Worm (Caenorhabditis elegans) whole organism, L4 larva: ENCODE measurements around the gene cyp-37B1.

Source experiments
- F44E2.7 ChIP-seq: fragments of 200-800 bp; sonication (Bioruptor generic); IDR thresholded peaks from 2 replicates; pipeline ENCODE4 v2.1.2; 2022; ENCODE audit warnings: missing genetic modification characterization, missing compliant biosample characterization
- F49E8.2 ChIP-seq: sonication (generic microtip); optimal IDR thresholded peaks from 2 replicates; lab custom pipeline; 2016; ENCODE audit warnings: missing compliant biosample characterization, mild to moderate bottlenecking, missing genetic modification characterization, borderline replicate concordance
- R02D3.7 ChIP-seq: fragments of 150-350 bp; sonication (generic microtip); optimal IDR thresholded peaks from 3 replicates; lab custom pipeline; 2014; ENCODE audit warnings: missing biosample characterization, missing genetic modification characterization
- T20F7.1 ChIP-seq: fragments of 200-800 bp; sonication (Bioruptor generic); optimal IDR thresholded peaks from 2 replicates; lab custom pipeline; 2018; ENCODE audit warnings: mild to moderate bottlenecking, missing genetic modification characterization, missing compliant biosample characterization
- Y48G9A.11 ChIP-seq: fragments of 200-800 bp; sonication (Bioruptor generic); IDR thresholded peaks from 2 replicates; pipeline ENCODE4 v1.3.6; 2022; ENCODE audit warnings: missing genetic modification reagents, missing genetic modification characterization, missing compliant biosample characterization
- Y75B8A.6 ChIP-seq: fragments of 200-800 bp; sonication (Bioruptor generic); IDR thresholded peaks from 2 replicates; pipeline ENCODE4 v1.3.6; 2022; ENCODE audit warnings: missing genetic modification reagents, missing genetic modification characterization, missing compliant biosample characterization
- ceh-32 ChIP-seq: sonication (generic microtip); optimal IDR thresholded peaks from 2 replicates; lab custom pipeline; 2016; ENCODE audit warnings: mild to moderate bottlenecking, missing genetic modification characterization, missing compliant biosample characterization; ENCODE audit not compliant: poor library complexity
- ceh-44 ChIP-seq: fragments of 200-800 bp; sonication (Bioruptor generic); IDR thresholded peaks from 2 replicates; pipeline ENCODE4 v1.3.6; 2022; ENCODE audit warnings: missing genetic modification reagents, missing genetic modification characterization, missing compliant biosample characterization
- ceh-62 ChIP-seq: sonication (generic microtip); optimal IDR thresholded peaks from 2 replicates; lab custom pipeline; 2017; ENCODE audit warnings: missing biosample characterization, missing genetic modification characterization
- ctbp-1 ChIP-seq: fragments of 200-800 bp; sonication (Bioruptor generic); IDR thresholded peaks from 2 replicates; pipeline ENCODE4 v1.3.6; 2022; ENCODE audit warnings: missing genetic modification reagents, missing genetic modification characterization, missing compliant biosample characterization
- daf-12 ChIP-seq: fragments of 150-350 bp; optimal IDR thresholded peaks from 2 replicates; lab custom pipeline; 2014; ENCODE audit warnings: missing biosample characterization, missing genetic modification reagents, missing genetic modification characterization
- daf-8 ChIP-seq: fragments of 200-800 bp; sonication (Bioruptor generic); IDR thresholded peaks from 2 replicates; pipeline ENCODE4 v1.3.6; 2022; ENCODE audit warnings: missing genetic modification characterization, missing compliant biosample characterization
- dmd-6 ChIP-seq: fragments of 200-800 bp; sonication (Bioruptor generic); IDR thresholded peaks from 2 replicates; pipeline ENCODE4 v1.3.6; 2022; ENCODE audit warnings: missing genetic modification reagents, missing genetic modification characterization, missing compliant biosample characterization
- duxl-1 ChIP-seq: sonication (generic microtip); optimal IDR thresholded peaks from 2 replicates; lab custom pipeline; 2016; ENCODE audit warnings: mild to moderate bottlenecking, missing genetic modification characterization, moderate library complexity, missing compliant biosample characterization; ENCODE audit not compliant: poor library complexity
- egl-43 ChIP-seq: fragments of 200-800 bp; sonication (Bioruptor generic); IDR thresholded peaks from 2 replicates; pipeline ENCODE4 v1.3.6; 2022; ENCODE audit warnings: missing genetic modification reagents, missing genetic modification characterization, missing compliant biosample characterization
- hmg-1.1 ChIP-seq: fragments of 200-800 bp; sonication (Bioruptor generic); IDR thresholded peaks from 2 replicates; pipeline ENCODE4 v1.3.6; 2022; ENCODE audit warnings: missing genetic modification reagents, missing genetic modification characterization, missing compliant biosample characterization
- jun-1 ChIP-seq: fragments of 150-350 bp; optimal IDR thresholded peaks from 2 replicates; lab custom pipeline; 2014; ENCODE audit warnings: missing biosample characterization, missing genetic modification reagents, missing genetic modification characterization
- lin-1 ChIP-seq: fragments of 200-800 bp; sonication (Bioruptor generic); IDR thresholded peaks from 2 replicates; pipeline ENCODE4 v1.3.6; 2022; ENCODE audit warnings: missing genetic modification reagents, missing genetic modification characterization, missing compliant biosample characterization
- lin-15B ChIP-seq: fragments of 150-350 bp; sonication (generic microtip); optimal IDR thresholded peaks from 3 replicates; lab custom pipeline; 2014; ENCODE audit warnings: missing biosample characterization, missing genetic modification characterization
- lin-29 ChIP-seq: fragments of 200-800 bp; sonication (Bioruptor generic); IDR thresholded peaks from 2 replicates; pipeline ENCODE4 v1.3.6; 2022; ENCODE audit warnings: missing genetic modification reagents, missing genetic modification characterization, missing compliant biosample characterization
- lin-39 ChIP-seq: fragments of 150-350 bp; optimal IDR thresholded peaks from 2 replicates; lab custom pipeline; 2014; ENCODE audit warnings: missing biosample characterization, missing genetic modification reagents, missing genetic modification characterization
- lir-3 ChIP-seq: sonication (generic microtip); optimal IDR thresholded peaks from 2 replicates; lab custom pipeline; 2016; ENCODE audit warnings: mild to moderate bottlenecking, missing genetic modification characterization, missing compliant biosample characterization
- lsy-2 ChIP-seq, 2 experiments: fragments of 150-350 bp in 1 of 2; sonication (generic microtip) in 1 of 2; optimal IDR thresholded peaks; 2 replicates each; lab custom pipeline; 2014 to 2017; ENCODE audit warnings: missing biosample characterization in 2 of 2, missing genetic modification characterization in 2 of 2
- mdl-1 ChIP-seq, 2 experiments: fragments of 150-350 bp in 1 of 2; sonication (generic microtip) in 1 of 2; optimal IDR thresholded peaks; 2 replicates each; lab custom pipeline; 2014 to 2017; ENCODE audit warnings: missing biosample characterization in 2 of 2, missing genetic modification characterization in 2 of 2
- mdt-29 ChIP-seq: fragments of 200-800 bp; sonication (Bioruptor generic); IDR thresholded peaks from 2 replicates; pipeline ENCODE4 v1.3.6; 2022; ENCODE audit warnings: missing genetic modification reagents, missing genetic modification characterization, missing compliant biosample characterization
- mxl-3 ChIP-seq: fragments of 200-800 bp; sonication (Bioruptor generic); optimal IDR thresholded peaks from 2 replicates; lab custom pipeline; 2018; ENCODE audit warnings: mild to moderate bottlenecking, missing genetic modification characterization, missing compliant biosample characterization
- nhr-102 ChIP-seq: sonication (generic microtip); optimal IDR thresholded peaks from 2 replicates; lab custom pipeline; 2016; ENCODE audit warnings: mild to moderate bottlenecking, missing genetic modification characterization, moderate library complexity, missing compliant biosample characterization
- nhr-111 ChIP-seq: fragments of 200-800 bp; sonication (Bioruptor generic); optimal IDR thresholded peaks from 2 replicates; lab custom pipeline; 2018; ENCODE audit warnings: mild to moderate bottlenecking, missing genetic modification characterization, missing compliant biosample characterization
- nhr-25 ChIP-seq: sonication (generic microtip); optimal IDR thresholded peaks from 2 replicates; lab custom pipeline; 2017; ENCODE audit warnings: missing genetic modification characterization, mild to moderate bottlenecking, missing compliant biosample characterization, antibody characterized with exemption, moderate library complexity, borderline replicate concordance; ENCODE audit not compliant: insufficient read depth
- nhr-48 ChIP-seq: sonication (generic microtip); optimal IDR thresholded peaks from 2 replicates; lab custom pipeline; 2016; ENCODE audit warnings: mild to moderate bottlenecking, missing genetic modification characterization, missing compliant biosample characterization
- nhr-6 ChIP-seq: fragments of 150-350 bp; optimal IDR thresholded peaks from 2 replicates; lab custom pipeline; 2014; ENCODE audit warnings: missing biosample characterization, missing genetic modification characterization
- saeg-2 ChIP-seq: fragments of 200-800 bp; sonication (Bioruptor generic); IDR thresholded peaks from 2 replicates; pipeline ENCODE4 v1.3.6; 2022; ENCODE audit warnings: missing genetic modification reagents, missing genetic modification characterization, missing compliant biosample characterization
- snpc-4 ChIP-seq: fragments of 150-350 bp; optimal IDR thresholded peaks from 2 replicates; lab custom pipeline; 2014; ENCODE audit warnings: missing biosample characterization, missing genetic modification characterization
- spr-1 ChIP-seq: sonication (generic microtip); optimal IDR thresholded peaks from 2 replicates; lab custom pipeline; 2016; ENCODE audit warnings: mild to moderate bottlenecking, missing genetic modification characterization, missing compliant biosample characterization
- tra-1 ChIP-seq: fragments of 200-800 bp; sonication (Bioruptor generic); IDR thresholded peaks from 2 replicates; pipeline ENCODE4 v1.3.6; 2022; ENCODE audit warnings: missing genetic modification reagents, missing genetic modification characterization, missing compliant biosample characterization
- vab-7 ChIP-seq: fragments of 200-800 bp; sonication (Bioruptor generic); IDR thresholded peaks from 2 replicates; pipeline ENCODE4 v1.3.6; 2022; ENCODE audit warnings: missing genetic modification reagents, missing genetic modification characterization, missing compliant biosample characterization
- zag-1 ChIP-seq: fragments of 150-350 bp; optimal IDR thresholded peaks from 2 replicates; lab custom pipeline; 2014; ENCODE audit warnings: missing biosample characterization, missing genetic modification characterization
- zfp-3 ChIP-seq: fragments of 200-800 bp; sonication (Bioruptor generic); conservative IDR thresholded peaks from 2 replicates; pipeline ENCODE4 v1.3.6; 2022; ENCODE audit warnings: missing genetic modification reagents, missing genetic modification characterization, missing compliant biosample characterization
- zip-11 ChIP-seq: fragments of 200-800 bp; sonication (Bioruptor generic); IDR thresholded peaks from 2 replicates; pipeline ENCODE4 v1.3.6; 2022; ENCODE audit warnings: missing genetic modification characterization, missing compliant biosample characterization

cyp-37B1 gene

DNA sequence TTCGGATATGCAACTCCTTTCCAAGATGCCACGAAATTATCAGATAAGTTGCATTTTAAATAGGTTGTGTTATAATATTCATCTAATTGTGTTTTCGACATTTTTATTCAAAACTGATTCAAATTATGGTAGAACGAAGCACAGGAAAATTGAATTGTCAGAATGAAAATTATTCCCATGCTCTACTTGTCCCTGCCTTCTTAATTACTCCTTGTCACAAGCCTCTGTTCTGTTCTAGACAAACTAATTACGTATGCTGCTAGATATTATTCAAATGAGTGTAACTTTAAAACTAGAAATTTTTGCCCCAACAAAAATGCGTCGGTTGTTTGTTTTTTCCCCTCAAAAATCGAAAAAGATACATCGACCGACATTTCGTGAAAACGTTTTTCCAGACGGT lies 33.8 kb upstream of the cyp-37B1 start, which contains the start of gene srh-104 (continued):
- TF ChIP-seq vab-7: no peak

DNA sequence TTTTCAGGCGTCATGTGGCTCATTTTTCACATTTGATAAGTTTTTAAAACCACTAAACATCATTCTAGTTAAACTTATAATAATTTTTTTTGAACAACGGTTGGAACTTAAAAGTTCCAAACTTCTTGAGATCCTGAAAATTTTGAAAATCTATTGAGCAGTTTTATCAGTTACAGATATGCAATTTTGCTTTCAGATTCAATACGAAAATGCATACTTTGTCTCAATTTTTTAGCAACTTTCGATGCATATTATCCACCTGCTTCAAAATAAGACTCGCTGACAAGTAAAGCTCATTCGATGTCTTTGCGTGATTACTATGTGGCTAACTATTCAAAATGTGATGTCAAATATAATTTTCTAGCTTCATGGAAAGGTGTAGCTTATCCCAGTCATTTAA lies 31.3 kb upstream of the cyp-37B1 start, which contains the start of gene srh-95:
srh-95 (plus strand) TSS at position 301 of the 400 bp plus-strand sequence.
- TF ChIP-seq F44E2.7 (GFP tag; lab: Robert Waterston, UW) (no peak), R02D3.7 (tag; lab: Kevin White, UChicago) (no peak), nhr-25 (no peak), snpc-4 (tag; lab: Kevin White, UChicago) (no peak), nhr-48 (tag; lab: Kevin White, UChicago) (no peak), zag-1 (tag; lab: Kevin White, UChicago) (no peak), spr-1 (tag; lab: Kevin White, UChicago) (no peak), duxl-1 (no peak), Y48G9A.11 (GFP tag; lab: Robert Waterston, UW) (no peak), ceh-62 (tag; lab: Kevin White, UChicago) (no peak), hmg-1.1 (no peak), lin-1 (GFP tag; lab: Robert Waterston, UW) (no peak), zip-11 (no peak)

DNA sequence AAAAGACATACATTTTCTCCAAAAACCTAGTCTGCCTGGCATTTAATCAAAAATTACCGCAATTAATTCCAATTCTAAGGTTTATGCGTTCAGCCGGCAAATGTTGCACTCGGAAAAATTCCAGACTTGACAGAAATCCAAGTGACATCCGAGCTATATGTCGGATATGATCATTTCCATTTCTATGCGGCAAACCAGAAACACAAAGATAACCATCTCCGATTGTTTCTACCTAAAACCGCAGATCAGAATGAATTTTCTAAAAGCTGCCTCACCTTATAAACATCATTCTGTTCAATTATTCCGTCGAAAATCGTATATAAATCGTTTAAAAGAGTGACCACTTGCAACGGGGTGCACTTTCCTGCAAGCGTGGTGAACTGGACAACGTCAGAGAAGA lies 28.8 kb upstream of the cyp-37B1 start:
- TF ChIP-seq duxl-1 (no peak), daf-8 (GFP tag; lab: Robert Waterston, UW) (no peak), zfp-3 (GFP tag; lab: Robert Waterston, UW) (no peak), lin-29 (GFP tag; lab: Robert Waterston, UW) (no peak), egl-43 (GFP tag; lab: Robert Waterston, UW) (no peak), jun-1 (tag; lab: Kevin White, UChicago) (no peak), mdl-1 (tag; optimal IDR thresholded peaks at IDR 0.05; lab: Kevin White, UChicago) (no peak), Y75B8A.6 (no peak), mxl-3 (GFP tag; lab: Kevin White, UChicago) (no peak), lsy-2 (tag; optimal IDR thresholded peaks at IDR 0.05; lab: Kevin White, UChicago) (no peak)

DNA sequence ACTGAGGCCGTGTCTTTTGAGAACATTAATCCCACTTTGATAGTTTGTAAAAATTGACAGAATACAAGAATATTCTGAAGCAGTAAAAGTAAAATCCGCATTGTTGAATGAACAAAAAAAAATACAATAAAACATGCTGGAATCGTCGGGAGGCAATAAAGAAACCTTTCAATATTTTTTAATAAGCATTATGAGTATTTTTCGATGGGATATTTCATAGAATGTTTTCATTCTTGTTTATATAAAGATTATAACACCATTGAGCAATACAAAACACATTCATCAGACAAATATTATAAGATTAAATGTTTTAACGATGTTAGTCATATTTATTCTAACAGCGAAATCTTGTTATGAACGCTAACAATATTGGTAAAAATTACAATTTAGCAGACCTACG lies 24.2 kb upstream of the cyp-37B1 start, which contains the start of gene gcy-20:
gcy-20 (minus strand) TSS at position 101 of the 400 bp plus-strand sequence.
- TF ChIP-seq lin-39 (tag; lab: Kevin White, UChicago) (no peak), tra-1 (no peak), F49E8.2 (tag; lab: Kevin White, UChicago) (no peak), mdt-29 (GFP tag; lab: Robert Waterston, UW) (no peak), nhr-6 (tag; lab: Kevin White, UChicago) (no peak), lir-3 (tag; lab: Kevin White, UChicago) (no peak), daf-12 (no peak), ceh-32 (tag; lab: Kevin White, UChicago) (no peak), ceh-44 (GFP tag; lab: Robert Waterston, UW) (no peak), ctbp-1 (GFP tag; lab: Robert Waterston, UW) (no peak), nhr-102 (no peak), T20F7.1 (GFP tag; lab: Kevin White, UChicago) (no peak), nhr-111 (GFP tag; lab: Kevin White, UChicago) (no peak), F44E2.7 (GFP tag; lab: Robert Waterston, UW) (no peak), dmd-6 (GFP tag; lab: Robert Waterston, UW) (no peak), lin-15B (tag; lab: Kevin White, UChicago) (no peak), saeg-2 (GFP tag; lab: Robert Waterston, UW) (no peak)
- TF ChIP-seq, all 104 proteins: peak for 0
